Worm (Caenorhabditis elegans) whole organism, young adult: ENCODE data around the gene F56C3.1.
A peak's percentile ranks its signal among the peaks of the same experiment; 100 is the strongest.

Experiments used
- B0336.3 ChIP-seq: fragments of 200-800 bp; sonication (Bioruptor generic); IDR thresholded peaks from 2 replicates; pipeline ENCODE4 v1.3.6; 2022; ENCODE audit warnings: missing genetic modification characterization, missing compliant biosample characterization
- D2030.7 ChIP-seq: fragments of 200-800 bp; sonication (Bioruptor generic); IDR thresholded peaks from 2 replicates; pipeline ENCODE4 v1.3.6; 2022; ENCODE audit warnings: missing genetic modification reagents, missing genetic modification characterization, missing compliant biosample characterization
- F22D6.2 ChIP-seq: sonication (generic microtip); optimal IDR thresholded peaks from 2 replicates; lab custom pipeline; 2016; ENCODE audit warnings: mild to moderate bottlenecking, missing genetic modification characterization, missing compliant biosample characterization
- F23B12.7 ChIP-seq: sonication (generic microtip); optimal IDR thresholded peaks from 2 replicates; lab custom pipeline; 2017; ENCODE audit warnings: missing genetic modification characterization, mild to moderate bottlenecking, missing compliant biosample characterization, antibody characterized with exemption, moderate library complexity; ENCODE audit not compliant: insufficient read depth
- F37B4.10 ChIP-seq: fragments of 200-800 bp; sonication (Bioruptor generic); IDR thresholded peaks from 2 replicates; pipeline ENCODE4 v1.3.6; 2022; ENCODE audit warnings: missing genetic modification characterization, missing compliant biosample characterization
- F49E8.2 ChIP-seq: sonication (generic microtip); optimal IDR thresholded peaks from 3 replicates; lab custom pipeline; 2017; ENCODE audit warnings: missing genetic modification characterization, mild to moderate bottlenecking, missing compliant biosample characterization, antibody characterized with exemption, moderate library complexity; ENCODE audit not compliant: insufficient read depth
- F55B11.4 ChIP-seq: sonication (generic microtip); optimal IDR thresholded peaks from 2 replicates; lab custom pipeline; 2016; ENCODE audit warnings: missing compliant biosample characterization, missing genetic modification characterization, borderline replicate concordance; ENCODE audit not compliant: insufficient read depth
- F57A8.1 ChIP-seq: fragments of 200-800 bp; sonication (Bioruptor generic); optimal IDR thresholded peaks from 2 replicates; lab custom pipeline; 2018; ENCODE audit warnings: mild to moderate bottlenecking, missing genetic modification characterization, moderate library complexity, missing compliant biosample characterization
- F57C9.4 ChIP-seq: sonication (generic microtip); optimal IDR thresholded peaks from 2 replicates; lab custom pipeline; 2017; ENCODE audit warnings: mild to moderate bottlenecking, missing genetic modification characterization, missing compliant biosample characterization
- K11D2.4 ChIP-seq: fragments of 200-800 bp; sonication (Bioruptor generic); IDR thresholded peaks from 2 replicates; pipeline ENCODE4 v1.3.6; 2022; ENCODE audit warnings: missing genetic modification reagents, missing genetic modification characterization, missing compliant biosample characterization
- K12H6.12 ChIP-seq: fragments of 200-800 bp; sonication (Bioruptor generic); optimal IDR thresholded peaks from 2 replicates; lab custom pipeline; 2018; ENCODE audit warnings: mild to moderate bottlenecking, missing genetic modification characterization, missing compliant biosample characterization
- T26A5.8 ChIP-seq: sonication (generic microtip); optimal IDR thresholded peaks from 2 replicates; lab custom pipeline; 2016; ENCODE audit warnings: missing genetic modification characterization, missing compliant biosample characterization
- Y79H2A.3 ChIP-seq: fragments of 200-800 bp; sonication (Bioruptor generic); conservative IDR thresholded peaks from 2 replicates; pipeline ENCODE4 v1.3.6; 2022; ENCODE audit warnings: missing genetic modification reagents, missing genetic modification characterization, missing compliant biosample characterization
- atf-7 ChIP-seq: sonication (generic microtip); optimal IDR thresholded peaks from 2 replicates; lab custom pipeline; 2017; ENCODE audit warnings: mild to moderate bottlenecking, missing genetic modification characterization, missing compliant biosample characterization
- bed-2 ChIP-seq: fragments of 200-800 bp; sonication (Bioruptor generic); IDR thresholded peaks from 2 replicates; pipeline ENCODE4 v1.3.6; 2022; ENCODE audit warnings: missing genetic modification reagents, missing genetic modification characterization, missing compliant biosample characterization
- ceh-27 ChIP-seq: fragments of 200-800 bp; sonication (Bioruptor generic); optimal IDR thresholded peaks from 2 replicates; lab custom pipeline; 2018; ENCODE audit warnings: mild to moderate bottlenecking, missing genetic modification characterization, moderate library complexity, missing compliant biosample characterization
- ceh-40 ChIP-seq: fragments of 200-800 bp; sonication (Bioruptor generic); IDR thresholded peaks from 2 replicates; pipeline ENCODE4 v1.3.6; 2022; ENCODE audit warnings: missing genetic modification characterization, missing compliant biosample characterization
- ceh-58 ChIP-seq: fragments of 200-800 bp; sonication (Bioruptor generic); IDR thresholded peaks from 2 replicates; pipeline ENCODE4 v1.3.6; 2022; ENCODE audit warnings: missing genetic modification characterization, missing compliant biosample characterization
- chd-7 ChIP-seq: sonication (generic microtip); optimal IDR thresholded peaks from 2 replicates; lab custom pipeline; 2016; ENCODE audit warnings: mild to moderate bottlenecking, missing genetic modification characterization, moderate library complexity, missing compliant biosample characterization
- dox-1 ChIP-seq: fragments of 200-800 bp; sonication (Bioruptor generic); IDR thresholded peaks from 2 replicates; pipeline ENCODE4 v1.3.6; 2022; ENCODE audit warnings: missing genetic modification reagents, missing genetic modification characterization, missing compliant biosample characterization
- dpl-1 ChIP-seq: fragments of 150-350 bp; optimal IDR thresholded peaks from 2 replicates; lab custom pipeline; 2014; ENCODE audit warnings: missing biosample characterization, missing genetic modification reagents, missing genetic modification characterization
- egl-44 ChIP-seq: fragments of 200-800 bp; sonication (Bioruptor generic); IDR thresholded peaks from 2 replicates; pipeline ENCODE4 v1.3.6; 2022; ENCODE audit warnings: missing genetic modification reagents, missing genetic modification characterization, missing compliant biosample characterization
- ekl-4 ChIP-seq: fragments of 200-800 bp; sonication (Bioruptor generic); IDR thresholded peaks from 2 replicates; pipeline ENCODE4 v1.3.6; 2022; ENCODE audit warnings: missing genetic modification reagents, missing genetic modification characterization, missing compliant biosample characterization
- hmg-1.2 ChIP-seq: fragments of 200-800 bp; sonication (Bioruptor generic); IDR thresholded peaks from 2 replicates; pipeline ENCODE4 v1.3.6; 2022; ENCODE audit warnings: missing genetic modification reagents, missing genetic modification characterization, missing compliant biosample characterization
- hmg-20 ChIP-seq: fragments of 200-800 bp; sonication (Bioruptor generic); IDR thresholded peaks from 2 replicates; pipeline ENCODE4 v1.3.6; 2022; ENCODE audit warnings: missing genetic modification reagents, missing genetic modification characterization, missing compliant biosample characterization
- let-607 ChIP-seq, 2 experiments: fragments of 200-800 bp in 1 of 2; sonication (Bioruptor generic) in 1 of 2; sonication (generic microtip) in 1 of 2; optimal IDR thresholded peaks; 2 replicates each; lab custom pipeline; 2016 to 2018; ENCODE audit warnings: mild to moderate bottlenecking in 2 of 2, missing compliant biosample characterization in 2 of 2, missing genetic modification characterization in 2 of 2, moderate library complexity in 2 of 2, missing genotype in 1 of 2
- lin-26 ChIP-seq: fragments of 200-800 bp; sonication (Bioruptor generic); IDR thresholded peaks from 2 replicates; pipeline ENCODE4 v1.3.6; 2022; ENCODE audit warnings: missing genetic modification reagents, missing genetic modification characterization, missing compliant biosample characterization
- lin-35 ChIP-seq, 3 experiments: fragments of 150-350 bp in 2 of 3; sonication (generic microtip) in 1 of 3; optimal IDR thresholded peaks; 2 replicates each; lab custom pipeline; 2014 to 2018; ENCODE audit warnings: missing biosample characterization in 3 of 3, missing genetic modification characterization in 3 of 3, missing genetic modification reagents in 3 of 3
- lin-40 ChIP-seq: sonication (generic microtip); optimal IDR thresholded peaks from 2 replicates; lab custom pipeline; 2016; ENCODE audit warnings: missing genetic modification characterization, mild to moderate bottlenecking, missing compliant biosample characterization, missing genotype, missing genetic modification reagents
- lir-1 ChIP-seq: fragments of 200-800 bp; sonication (Bioruptor generic); conservative IDR thresholded peaks from 2 replicates; pipeline ENCODE4 v1.3.6; 2022; ENCODE audit warnings: missing genetic modification reagents, missing genetic modification characterization, missing compliant biosample characterization
- lsl-1 ChIP-seq: fragments of 200-800 bp; sonication (Bioruptor generic); optimal IDR thresholded peaks from 2 replicates; lab custom pipeline; 2018; ENCODE audit warnings: mild to moderate bottlenecking, missing genetic modification characterization, moderate library complexity, missing compliant biosample characterization
- madf-6 ChIP-seq: fragments of 200-800 bp; sonication (Bioruptor generic); IDR thresholded peaks from 2 replicates; pipeline ENCODE4 v1.3.6; 2022; ENCODE audit warnings: missing genetic modification reagents, missing genetic modification characterization, missing compliant biosample characterization
- madf-8 ChIP-seq: fragments of 200-800 bp; sonication (Bioruptor generic); conservative IDR thresholded peaks from 2 replicates; pipeline ENCODE4 v1.3.6; 2022; ENCODE audit warnings: missing genetic modification reagents, missing genetic modification characterization, missing compliant biosample characterization
- mcd-1 ChIP-seq: fragments of 200-800 bp; sonication (Bioruptor generic); IDR thresholded peaks from 2 replicates; pipeline ENCODE4 v1.3.6; 2022; ENCODE audit warnings: missing genetic modification reagents, missing genetic modification characterization, missing compliant biosample characterization
- mel-28 ChIP-seq: sonication (generic microtip); optimal IDR thresholded peaks from 2 replicates; lab custom pipeline; 2016; ENCODE audit warnings: borderline replicate concordance, mild to moderate bottlenecking, missing genetic modification characterization, missing compliant biosample characterization
- mes-4 ChIP-seq: sonication (generic microtip); optimal IDR thresholded peaks from 2 replicates; lab custom pipeline; 2016; ENCODE audit warnings: missing genotype, missing genetic modification characterization, missing compliant biosample characterization
- mxl-1 ChIP-seq: sonication (generic microtip); optimal IDR thresholded peaks from 2 replicates; lab custom pipeline; 2016; ENCODE audit warnings: missing genetic modification characterization, missing compliant biosample characterization
- nfya-1 ChIP-seq: sonication (generic microtip); optimal IDR thresholded peaks from 2 replicates; lab custom pipeline; 2017; ENCODE audit warnings: antibody characterized with exemption, missing compliant biosample characterization, missing genetic modification characterization, borderline replicate concordance; ENCODE audit not compliant: insufficient read depth
- nhr-27 ChIP-seq: fragments of 200-800 bp; sonication (Bioruptor generic); optimal IDR thresholded peaks from 2 replicates; lab custom pipeline; 2018; ENCODE audit warnings: mild to moderate bottlenecking, missing genetic modification characterization, moderate library complexity, missing compliant biosample characterization
- nhr-90 ChIP-seq: sonication (generic microtip); optimal IDR thresholded peaks from 2 replicates; lab custom pipeline; 2016; ENCODE audit warnings: missing genotype, mild to moderate bottlenecking, missing genetic modification characterization, missing compliant biosample characterization
- pbrm-1 ChIP-seq: fragments of 200-800 bp; sonication (Bioruptor generic); IDR thresholded peaks from 2 replicates; pipeline ENCODE4 v1.3.6; 2022; ENCODE audit warnings: missing genetic modification reagents, missing genetic modification characterization, missing compliant biosample characterization
- rcor-1 ChIP-seq: fragments of 200-800 bp; sonication (Bioruptor generic); IDR thresholded peaks from 2 replicates; pipeline ENCODE4 v1.3.6; 2022; ENCODE audit warnings: missing genetic modification reagents, missing genetic modification characterization, missing compliant biosample characterization
- snpc-1.1 ChIP-seq: sonication (generic microtip); optimal IDR thresholded peaks from 2 replicates; lab custom pipeline; 2017; ENCODE audit warnings: missing genetic modification characterization, mild to moderate bottlenecking, missing compliant biosample characterization, antibody characterized with exemption, moderate library complexity, missing genotype, missing genetic modification reagents; ENCODE audit not compliant: insufficient read depth
- tlf-1 ChIP-seq: fragments of 200-800 bp; sonication (Bioruptor generic); optimal IDR thresholded peaks from 2 replicates; lab custom pipeline; 2018; ENCODE audit warnings: mild to moderate bottlenecking, missing genetic modification characterization, missing compliant biosample characterization
- xnd-1 ChIP-seq: sonication (generic microtip); optimal IDR thresholded peaks from 2 replicates; lab custom pipeline; 2016; ENCODE audit warnings: missing genotype, missing genetic modification reagents, missing genetic modification characterization, missing compliant biosample characterization
- zfh-2 ChIP-seq: fragments of 200-800 bp; sonication (Bioruptor generic); conservative IDR thresholded peaks from 2 replicates; pipeline ENCODE4 v1.3.6; 2022; ENCODE audit warnings: missing genetic modification reagents, missing genetic modification characterization, missing compliant biosample characterization
- ztf-22 ChIP-seq: fragments of 200-800 bp; sonication (Bioruptor generic); optimal IDR thresholded peaks from 2 replicates; lab custom pipeline; 2018; ENCODE audit warnings: mild to moderate bottlenecking, missing genetic modification characterization, moderate library complexity, missing compliant biosample characterization
- ztf-6 ChIP-seq: fragments of 200-800 bp; sonication (Bioruptor generic); IDR thresholded peaks from 2 replicates; pipeline ENCODE4 v1.3.6; 2022; ENCODE audit warnings: missing genetic modification reagents, missing genetic modification characterization, missing compliant biosample characterization

The F56C3.1 gene

DNA sequence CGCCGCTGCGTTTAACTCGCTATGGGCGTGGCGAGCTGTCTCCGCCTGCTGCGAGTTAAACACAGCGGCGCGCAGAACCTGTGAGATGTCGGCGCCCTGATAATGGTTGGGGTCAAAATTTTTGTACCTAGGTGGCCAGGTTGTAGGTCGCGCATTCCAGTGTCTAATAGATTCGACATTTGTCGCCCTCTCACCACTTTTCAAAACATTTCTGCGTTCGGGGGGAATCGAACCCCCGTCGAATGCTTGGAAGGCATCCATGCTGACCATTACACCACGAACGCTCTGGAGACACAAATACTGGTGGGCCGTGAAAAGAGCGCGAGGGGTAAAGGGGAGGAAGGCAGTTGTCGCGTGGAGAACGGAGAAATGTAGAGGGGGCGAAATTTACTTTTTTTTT is 7.7 kb upstream of the F56C3.1 start (continued):
- TF ChIP-seq hmg-20 (GFP tag; lab: Robert Waterston, UW) (0 out of 2 replicates have a peak, but pooled peaks have one; percentile 65), rcor-1 (GFP tag; lab: Robert Waterston, UW) (peak; percentile 64), dpl-1 (no peak), madf-8 (GFP tag; lab: Robert Waterston, UW) (no peak), F49E8.2 (tag; lab: Kevin White, UChicago) (no peak), snpc-1.1 (tag; lab: Kevin White, UChicago) (peak; percentile 50), pbrm-1 (GFP tag; lab: Robert Waterston, UW) (peak; percentile 71), dox-1 (GFP tag; lab: Robert Waterston, UW) (peak; percentile 94), lin-35 (GFP tag; optimal IDR thresholded peaks at IDR 0.05; lab: Kevin White, UChicago) (peak in 1 of 3 experiments; percentile 64), mcd-1 (peak; percentile 74), ceh-40 (GFP tag; lab: Robert Waterston, UW) (0 out of 2 replicates have a peak, but pooled peaks have one; percentile 51), F22D6.2 (tag; lab: Kevin White, UChicago) (peak; percentile 45), B0336.3 (peak; percentile 74), F23B12.7 (tag; lab: Kevin White, UChicago) (peak; percentile 23), bed-2 (GFP tag; lab: Robert Waterston, UW) (no peak), K12H6.12 (tag; lab: Kevin White, UChicago) (peak; percentile 46), ztf-22 (GFP tag; lab: Kevin White, UChicago) (peak; percentile 70), lin-40 (tag; lab: Kevin White, UChicago) (peak; percentile 81), lsl-1 (GFP tag; lab: Kevin White, UChicago) (peak; percentile 2), tlf-1 (GFP tag; lab: Kevin White, UChicago) (peak; percentile 44), lin-26 (peak; percentile 83), nhr-27 (tag; lab: Kevin White, UChicago) (peak; percentile 51), nfya-1 (no peak), hmg-1.2 (peak; percentile 79), egl-44 (GFP tag; lab: Robert Waterston, UW) (peak; percentile 90), zfh-2 (GFP tag; lab: Robert Waterston, UW) (peak; percentile 83), let-607 (tag; optimal IDR thresholded peaks at IDR 0.05; lab: Kevin White, UChicago) (peak; percentile 46 to 63), nhr-90 (tag; lab: Kevin White, UChicago) (peak; percentile 88), atf-7 (tag; lab: Kevin White, UChicago) (peak; percentile 75), mes-4 (tag; lab: Kevin White, UChicago) (peak; percentile 57), ceh-27 (GFP tag; lab: Kevin White, UChicago) (peak; percentile 78), Y79H2A.3 (GFP tag; lab: Robert Waterston, UW) (no peak), K11D2.4 (peak; percentile 89), lir-1 (GFP tag; lab: Robert Waterston, UW) (no peak; the same call in 1 of the 2 replicates), F55B11.4 (no peak), F57A8.1 (GFP tag; lab: Kevin White, UChicago) (peak; percentile 31), mxl-1 (tag; lab: Kevin White, UChicago) (peak; percentile 67), ceh-58 (no peak), madf-6 (peak; percentile 51; the same call in 1 of the 2 replicates), F57C9.4 (tag; lab: Kevin White, UChicago) (no peak), ztf-6 (GFP tag; lab: Robert Waterston, UW) (peak; percentile 55; the same call in 1 of the 2 replicates), T26A5.8 (tag; lab: Kevin White, UChicago) (peak; percentile 8), chd-7 (tag; lab: Kevin White, UChicago) (peak; percentile 83), D2030.7 (peak; percentile 61), F37B4.10 (GFP tag; lab: Robert Waterston, UW) (no peak), xnd-1 (tag; lab: Kevin White, UChicago) (no peak), ekl-4 (GFP tag; lab: Robert Waterston, UW) (peak; percentile 66), mel-28 (tag; lab: Kevin White, UChicago) (no peak)
